Fruit fly (Drosophila melanogaster): ENCODE data around the gene CG34057.
A peak's percentile ranks its signal among the peaks of the same experiment; 100 is the strongest.

Gene CG34057

DNA sequence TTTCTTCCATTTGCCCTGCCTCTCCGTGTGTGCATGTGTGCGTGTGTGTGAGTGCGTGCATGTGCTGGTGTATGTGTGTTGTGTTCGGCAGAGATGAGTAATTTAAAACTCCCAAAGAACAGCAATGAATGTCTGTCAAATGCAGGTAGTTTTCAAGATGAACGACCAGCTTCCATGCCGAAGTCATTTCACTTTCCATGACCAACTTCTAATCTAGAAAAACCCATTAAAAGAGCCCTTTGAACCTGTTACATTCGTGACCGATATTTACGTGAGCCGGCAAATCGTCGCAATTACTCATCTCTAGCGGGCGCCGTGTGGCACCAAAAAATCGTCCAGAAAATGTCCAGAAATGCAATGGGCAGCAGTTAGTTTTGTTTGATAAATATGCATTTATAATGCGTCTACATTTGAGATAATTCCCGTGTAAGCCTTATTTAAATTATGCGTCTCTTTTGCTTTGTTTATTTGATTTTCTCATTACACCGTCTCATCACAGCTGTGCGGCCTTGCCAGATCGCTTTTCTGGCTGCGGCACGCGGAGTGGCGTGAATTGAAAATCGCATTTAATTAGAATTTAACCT, 24.7 kb upstream of the CG34057 start:
- TF ChIP-seq Hr4 (GFP tag; optimal IDR thresholded peaks at IDR 0.05) (peak; percentile 45), CG9139 (GFP tag; optimal IDR thresholded peaks at IDR 0.05) (no peak), spab (GFP tag; optimal IDR thresholded peaks at IDR 0.05) (no peak), CG11902 (GFP tag; optimal IDR thresholded peaks at IDR 0.05) (no peak), CG6854 (GFP tag; optimal IDR thresholded peaks at IDR 0.05) (no peak), Smox (GFP tag; optimal IDR thresholded peaks at IDR 0.05) (peak; percentile 40), Sox15 (GFP tag; optimal IDR thresholded peaks at IDR 0.05) (peak; percentile 40), Met (GFP tag; optimal IDR thresholded peaks at IDR 0.05) (peak; percentile 50), CG10631 (GFP tag; optimal IDR thresholded peaks at IDR 0.05) (peak; percentile 62), cyc (GFP tag; optimal IDR thresholded peaks at IDR 0.05) (peak; percentile 52), Eip75B (GFP tag; optimal IDR thresholded peaks at IDR 0.05) (peak; percentile 40), lz (GFP tag; optimal IDR thresholded peaks at IDR 0.05) (peak; percentile 62), Gug (GFP tag; IDR thresholded peaks at IDR 0.05) (peak; percentile 32; the same call in 1 of the 2 replicates), CG34406 (GFP tag; optimal IDR thresholded peaks at IDR 0.05) (peak; percentile 56), CG31627 (GFP tag; optimal IDR thresholded peaks at IDR 0.05) (peak; percentile 61), fd59A (GFP tag; optimal IDR thresholded peaks at IDR 0.05) (no peak), fkh (GFP tag; optimal IDR thresholded peaks at IDR 0.05) (peak; percentile 60), acj6 (GFP tag; optimal IDR thresholded peaks at IDR 0.05) (peak; percentile 51), esn (GFP tag; optimal IDR thresholded peaks at IDR 0.05) (peak; percentile 76), eg (GFP tag; IDR thresholded peaks at IDR 0.05) (peak; percentile 59; the same call in 2 of the 3 replicates), Ets96B (tag; optimal IDR thresholded peaks at IDR 0.05) (peak; percentile 22), CG8119 (GFP tag; IDR thresholded peaks at IDR 0.05) (no peak; the same call in 2 of the 3 replicates), CG11762 (GFP tag; optimal IDR thresholded peaks at IDR 0.05; ENCODE audit: insufficient read depth) (peak; percentile 30), topi (GFP tag; optimal IDR thresholded peaks at IDR 0.05) (peak; percentile 40), Eip93F (GFP tag; optimal IDR thresholded peaks at IDR 0.05) (no peak), Eip78C (GFP tag) (peak; percentile 79), CG6792 (GFP tag; optimal IDR thresholded peaks at IDR 0.05) (peak; percentile 19), ss (GFP tag; optimal IDR thresholded peaks at IDR 0.05) (peak in 1 of 2 experiments; percentile 37), CG15336 (GFP tag; IDR thresholded peaks at IDR 0.05) (no peak), CG6276 (GFP tag; optimal IDR thresholded peaks at IDR 0.05) (no peak), achi (GFP tag; optimal IDR thresholded peaks at IDR 0.05) (peak; percentile 67), CG4318 (GFP tag; optimal IDR thresholded peaks at IDR 0.05) (no peak), CG6163 (GFP tag; IDR thresholded peaks at IDR 0.05) (peak; percentile 45; the same call in 1 of the 3 replicates), Sox14 (GFP tag; optimal IDR thresholded peaks at IDR 0.05) (peak; percentile 73), vri (GFP tag; optimal IDR thresholded peaks at IDR 0.05) (peak; percentile 22), CG10669 (GFP tag; optimal IDR thresholded peaks at IDR 0.05) (peak; percentile 21), salr (GFP tag; optimal IDR thresholded peaks at IDR 0.05) (peak in 1 of 2 experiments; percentile 22), Sox102F (GFP tag; optimal IDR thresholded peaks at IDR 0.05) (peak; percentile 26), net (GFP tag; optimal IDR thresholded peaks at IDR 0.05) (peak; percentile 30), CG7368 (GFP tag; optimal IDR thresholded peaks at IDR 0.05) (peak; percentile 41), CG16779 (tag; optimal IDR thresholded peaks at IDR 0.05) (no peak), Lpt (GFP tag; optimal IDR thresholded peaks at IDR 0.05) (no peak), OdsH (GFP tag; optimal IDR thresholded peaks at IDR 0.05) (peak; percentile 59), svp (GFP tag) (peak; percentile 90), Hr39 (GFP tag; optimal IDR thresholded peaks at IDR 0.05) (peak; percentile 68), CG3919 (GFP tag; optimal IDR thresholded peaks at IDR 0.05) (peak; percentile 54), CG6808 (GFP tag; optimal IDR thresholded peaks at IDR 0.05) (no peak), pdm3 (GFP tag; optimal IDR thresholded peaks at IDR 0.05) (peak; percentile 44), Blimp-1 (GFP tag; optimal IDR thresholded peaks at IDR 0.05) (no peak), Ets21C (GFP tag; optimal IDR thresholded peaks at IDR 0.05) (peak; percentile 42), CG8319 (GFP tag; optimal IDR thresholded peaks at IDR 0.05) (peak; percentile 34)
